Worm (Caenorhabditis elegans) whole organism, L4 larva: ENCODE data around the gene mep-1.

ENCODE experiments used
- F10B5.3 ChIP-seq: sonication (generic microtip); optimal IDR thresholded peaks from 2 replicates; lab custom pipeline; 2016; ENCODE audit warnings: mild to moderate bottlenecking, missing genetic modification characterization, missing compliant biosample characterization
- T20F7.1 ChIP-seq: fragments of 200-800 bp; sonication (Bioruptor generic); optimal IDR thresholded peaks from 2 replicates; lab custom pipeline; 2018; ENCODE audit warnings: mild to moderate bottlenecking, missing genetic modification characterization, missing compliant biosample characterization
- Y5F2A.4 ChIP-seq: fragments of 200-800 bp; sonication (Bioruptor generic); optimal IDR thresholded peaks from 2 replicates; lab custom pipeline; 2018; ENCODE audit warnings: mild to moderate bottlenecking, missing genetic modification characterization, missing compliant biosample characterization
- ama-1 ChIP-seq: fragments of 150-350 bp; optimal IDR thresholded peaks from 2 replicates; lab custom pipeline; 2014; ENCODE audit warnings: inconsistent platforms, mixed read lengths
- ceh-28 ChIP-seq: fragments of 150-350 bp; optimal IDR thresholded peaks from 2 replicates; lab custom pipeline; 2014; ENCODE audit warnings: missing biosample characterization, missing genetic modification reagents, missing genetic modification characterization
- fos-1 ChIP-seq: fragments of 150-350 bp; optimal IDR thresholded peaks from 2 replicates; lab custom pipeline; 2014; ENCODE audit warnings: missing biosample characterization, missing genetic modification characterization
- hlh-11 ChIP-seq: fragments of 200-800 bp; sonication (Bioruptor generic); optimal IDR thresholded peaks from 2 replicates; lab custom pipeline; 2018; ENCODE audit warnings: mild to moderate bottlenecking, missing genetic modification characterization, missing compliant biosample characterization
- lir-3 ChIP-seq: sonication (generic microtip); optimal IDR thresholded peaks from 2 replicates; lab custom pipeline; 2016; ENCODE audit warnings: mild to moderate bottlenecking, missing genetic modification characterization, missing compliant biosample characterization
- lsy-2 ChIP-seq, 2 experiments: fragments of 150-350 bp in 1 of 2; sonication (generic microtip) in 1 of 2; optimal IDR thresholded peaks; 2 replicates each; lab custom pipeline; 2014 to 2017; ENCODE audit warnings: missing biosample characterization in 2 of 2, missing genetic modification characterization in 2 of 2
- nhr-76 ChIP-seq: fragments of 150-350 bp; optimal IDR thresholded peaks from 2 replicates; lab custom pipeline; 2014; ENCODE audit warnings: missing biosample characterization, missing genetic modification characterization
- unc-62 ChIP-seq, 3 experiments: fragments of 150-350 bp in 1 of 3; sonication (generic microtip); optimal IDR thresholded peaks in 2 of 3; peaks in 1 of 3; 1 replicate in 1 of 3; 2 replicates in 2 of 3; lab custom pipeline; 2014 to 2017; ENCODE audit warnings: missing biosample characterization in 3 of 3, missing genetic modification characterization in 3 of 3, missing genetic modification reagents in 3 of 3, missing genotype in 1 of 3

DNA sequence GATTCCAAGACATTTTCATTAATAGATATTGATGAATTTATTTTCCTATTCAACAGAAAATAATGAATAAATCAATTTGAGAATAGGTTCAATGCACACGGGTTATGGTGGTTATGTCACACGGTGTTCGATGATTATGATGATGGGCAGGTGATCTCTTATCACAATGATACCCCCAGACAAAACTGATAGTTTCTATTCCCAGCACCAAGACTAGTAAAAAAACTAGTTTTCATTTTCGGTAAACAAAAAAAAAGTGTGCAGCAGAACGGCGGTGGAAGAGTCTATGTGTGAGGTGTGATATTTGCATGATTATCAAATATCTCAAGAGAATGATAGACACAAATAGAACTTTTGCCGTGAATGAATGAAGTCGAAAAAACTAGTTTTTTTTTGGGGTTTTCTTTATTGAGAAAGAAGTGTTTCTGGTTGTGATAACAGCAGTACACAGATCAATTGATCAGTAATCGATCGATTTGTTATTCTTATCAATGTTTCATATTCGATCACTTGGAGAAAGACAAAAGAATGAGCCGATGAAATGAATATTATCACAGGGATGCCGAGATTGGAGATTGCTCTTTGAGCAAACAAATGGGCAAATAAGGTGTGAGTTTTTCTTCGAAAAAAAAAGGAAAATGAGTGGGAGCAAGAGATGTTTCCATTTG is 36.4 kb upstream of the mep-1 start:
- TF ChIP-seq ama-1 (lab: Kevin White, UChicago): no peak
- TF ChIP-seq F10B5.3 (tag; lab: Kevin White, UChicago): no peak
- TF ChIP-seq fos-1: no peak
- no peak for TF ChIP-seq ceh-28
- TF ChIP-seq unc-62 (GFP tag; optimal IDR thresholded peaks at IDR 0.05 in 1 of 2; lab: Kevin White, UChicago): no peak
- TF ChIP-seq unc-62 (tag; optimal IDR thresholded peaks at IDR 0.05; lab: Kevin White, UChicago): no peak
- no peak for TF ChIP-seq Y5F2A.4 (GFP tag; lab: Kevin White, UChicago)
- TF ChIP-seq lir-3 (tag; lab: Kevin White, UChicago): no peak
- no peak for TF ChIP-seq T20F7.1 (GFP tag; lab: Kevin White, UChicago)
- no peak for TF ChIP-seq lsy-2 (tag; optimal IDR thresholded peaks at IDR 0.05; lab: Kevin White, UChicago)
- no peak for TF ChIP-seq nhr-76
- peak; percentile 68 for TF ChIP-seq hlh-11
